Fruit fly (Drosophila melanogaster): ENCODE data around the gene CG13599.
A peak's percentile ranks its signal among the peaks of the same experiment; 100 is the strongest.

The CG13599 gene

dm6 chr3R:23942965-23943413, 11.6 kb downstream of the CG13599 start, which contains the start of gene Gdh (continued):
- TF ChIP-seq sob (GFP tag; IDR thresholded peaks at IDR 0.05) (peak; percentile 43; the same call in 1 of the 2 replicates), gro (GFP tag; optimal IDR thresholded peaks at IDR 0.05) (peak; percentile 35), ato (GFP tag; IDR thresholded peaks at IDR 0.05; ENCODE audit: partially characterized antibody) (0 out of 2 replicates have a peak, but pooled peaks have one; percentile 7), sqz (GFP tag; optimal IDR thresholded peaks at IDR 0.05) (peak; percentile 36), CG32772 (GFP tag; IDR thresholded peaks at IDR 0.05) (no peak), Elba2 (GFP tag; optimal IDR thresholded peaks at IDR 0.05) (no peak), CG2678 (tag; optimal IDR thresholded peaks at IDR 0.05) (peak; percentile 31), ci (GFP tag; IDR thresholded peaks at IDR 0.05) (peak; percentile 76), CG3407 (GFP tag; optimal IDR thresholded peaks at IDR 0.05) (no peak), CG2712 (tag; optimal IDR thresholded peaks at IDR 0.05) (peak; percentile 27), CG4360 (GFP tag; IDR thresholded peaks at IDR 0.05) (no peak), CG31365 (tag; optimal IDR thresholded peaks at IDR 0.05) (peak; percentile 15), slp2 (GFP tag; optimal IDR thresholded peaks at IDR 0.05) (no peak), CG9932 (GFP tag; IDR thresholded peaks at IDR 0.05) (peak; percentile 45; the same call in 1 of the 2 replicates), sr (GFP tag; IDR thresholded peaks at IDR 0.05) (0 out of 3 replicates have a peak, but pooled peaks have one; percentile 19), CG9797 (GFP tag; optimal IDR thresholded peaks at IDR 0.05) (no peak), HLH4C (GFP tag; IDR thresholded peaks at IDR 0.05; ENCODE audit: partially characterized antibody) (peak; percentile 51; the same call in 1 of the 3 replicates), CG8924 (tag; optimal IDR thresholded peaks at IDR 0.05) (no peak), ken (GFP tag; IDR thresholded peaks at IDR 0.05) (peak; percentile 11; the same call in 1 of the 3 replicates), caup (GFP tag; optimal IDR thresholded peaks at IDR 0.05; ENCODE audit: severe bottlenecking) (peak; percentile 64), sd (tag; optimal IDR thresholded peaks at IDR 0.05) (peak; percentile 40), exex (tag; optimal IDR thresholded peaks at IDR 0.05) (peak; percentile 36), CG8290 (GFP tag; optimal IDR thresholded peaks at IDR 0.05) (no peak), CG8290 (tag; optimal IDR thresholded peaks at IDR 0.05) (peak in 1 of 2 experiments; percentile 58), HmgZ (tag; optimal IDR thresholded peaks at IDR 0.05) (peak; percentile 64), lbe (GFP tag; optimal IDR thresholded peaks at IDR 0.05) (peak; percentile 33), CG4404 (GFP tag; IDR thresholded peaks at IDR 0.05) (no peak; the same call in 1 of the 2 replicates), Jarid2 (GFP tag; optimal IDR thresholded peaks at IDR 0.05) (peak; percentile 96), Med (GFP tag) (peak; percentile 94), pfk (GFP tag; optimal IDR thresholded peaks at IDR 0.05) (peak; percentile 38), row (GFP tag; IDR thresholded peaks at IDR 0.05) (peak; percentile 36; the same call in 1 of the 3 replicates), sug (tag; optimal IDR thresholded peaks at IDR 0.05) (peak; percentile 68), Rx (GFP tag; IDR thresholded peaks at IDR 0.05) (no peak), CG30403 (GFP tag; optimal IDR thresholded peaks at IDR 0.05) (no peak), bowl (GFP tag; IDR thresholded peaks at IDR 0.05) (no peak), trem (tag; optimal IDR thresholded peaks at IDR 0.05) (no peak), Dref (GFP tag; IDR thresholded peaks at IDR 0.05) (peak; percentile 50; the same call in 1 of the 2 replicates), Pdp1 (GFP tag; optimal IDR thresholded peaks at IDR 0.05) (peak in 1 of 2 experiments; percentile 23), HLH54F (GFP tag; optimal IDR thresholded peaks at IDR 0.05) (no peak), Awh (GFP tag; IDR thresholded peaks at IDR 0.05) (peak; percentile 60; the same call in 1 of the 2 replicates), grn (GFP tag; optimal IDR thresholded peaks at IDR 0.05) (peak; percentile 58), tna (GFP tag; IDR thresholded peaks at IDR 0.05; ENCODE audit: partially characterized antibody) (peak; percentile 65; the same call in 1 of the 2 replicates), ranshi (GFP tag; IDR thresholded peaks at IDR 0.05) (peak; percentile 27; the same call in 1 of the 2 replicates), CG5953 (GFP tag; IDR thresholded peaks at IDR 0.05) (no peak), abd-A (tag; optimal IDR thresholded peaks at IDR 0.05) (no peak), yki (optimal IDR thresholded peaks at IDR 0.05) (no peak), ash1 (GFP tag; optimal IDR thresholded peaks at IDR 0.05) (no peak), Hmx (GFP tag; optimal IDR thresholded peaks at IDR 0.05) (no peak), Dbx (GFP tag; IDR thresholded peaks at IDR 0.05) (peak; percentile 59; the same call in 2 of the 3 replicates), Stat92E (GFP tag; optimal IDR thresholded peaks at IDR 0.05) (peak in 1 of 3 experiments; percentile 12)
